Fruit fly (Drosophila melanogaster) ovary, adult (tissue): ENCODE measurements around the gene CG15449.

Experiments used
- CG17801 ChIP-seq: fragments of 200-800 bp; optimal IDR thresholded peaks from 2 replicates; lab custom pipeline; 2019; ENCODE audit warnings: missing biosample characterization, mild to moderate bottlenecking, missing genetic modification characterization, moderate library complexity; ENCODE audit not compliant: partially characterized antibody

CG15449 gene

dm6 chrX:21027929-21028575 is 12.4 kb downstream of the CG15449 start, which contains the start of gene CG1532:
Gene CG1532, minus strand, starts transcription at chrX:21028361.
- TF ChIP-seq CG17801 (GFP tag; lab: Kevin White, UChicago): peak; percentile 33

dm6 chrX:21025788-21026187 is 14.6 kb downstream of the CG15449 start, which contains the start of gene r-cup:
Gene r-cup, minus strand, starts transcription at chrX:21025888.
- TF ChIP-seq CG17801 (GFP tag; lab: Kevin White, UChicago): no peak

dm6 chrX:21017568-21017967 is 22.8 kb downstream of the CG15449 start:
- no peak for TF ChIP-seq CG17801 (GFP tag; lab: Kevin White, UChicago)

- TF ChIP-seq CG17801 (GFP tag; lab: Kevin White, UChicago): no peak
Observed at dm6 chrX:21010541-21010940, 29.9 kb downstream of the CG15449 start.
